Worm (Caenorhabditis elegans) whole organism, late embryonic: ENCODE measurements around the gene srx-125.

Source experiments
- C08G9.2 ChIP-seq: sonication (generic microtip); optimal IDR thresholded peaks from 2 replicates; lab custom pipeline; 2016; ENCODE audit warnings: mild to moderate bottlenecking, missing genetic modification characterization, moderate library complexity, missing compliant biosample characterization
- ama-1 ChIP-seq: fragments of 150-350 bp; optimal IDR thresholded peaks from 2 replicates; lab custom pipeline; 2014
- tbx-2 ChIP-seq: sonication (generic microtip); optimal IDR thresholded peaks from 2 replicates; lab custom pipeline; 2016; ENCODE audit warnings: missing genetic modification characterization, missing compliant biosample characterization

DNA sequence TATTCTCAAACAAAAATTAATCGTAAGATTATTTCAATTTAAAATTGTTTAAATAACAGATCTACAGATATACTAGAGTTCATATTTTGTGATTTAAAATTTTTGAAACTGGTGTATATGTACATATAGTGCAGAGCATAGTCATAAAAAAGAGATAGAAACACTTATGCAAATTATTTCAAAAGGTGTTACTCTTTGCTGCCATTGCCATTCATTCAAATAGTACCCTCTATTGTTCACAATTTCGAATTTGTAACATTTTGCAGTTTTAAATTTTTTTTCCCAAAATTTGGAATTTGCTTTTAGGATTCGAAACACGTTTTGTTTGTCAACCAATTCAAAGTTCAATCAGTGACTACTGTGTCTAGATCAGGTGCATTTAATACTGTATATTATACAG is 6.9 kb upstream of the srx-125 start, which contains the start of gene F32H5.4:
- TF ChIP-seq tbx-2 (tag; lab: Kevin White, UChicago) (no peak), ama-1 (lab: Kevin White, UChicago) (no peak), C08G9.2 (tag; lab: Kevin White, UChicago) (no peak)
